Worm (Caenorhabditis elegans): ENCODE results near the gene F25B5.6.

ce11 chrIII:5958172-5958886 lies 9.8 kb upstream of the F25B5.6 start, which contains the start of the genes nono-1 and nop-1:
- TF ChIP-seq him-1 (tag; optimal IDR thresholded peaks at IDR 0.05) (no peak), W03F9.2 (tag; optimal IDR thresholded peaks at IDR 0.05) (peak; percentile 51), dao-5 (tag; optimal IDR thresholded peaks at IDR 0.05) (no peak)
